Worm (Caenorhabditis elegans) whole organism, young adult: ENCODE data around the gene scl-1.

Experiments used
- F39B2.1 ChIP-seq: fragments of 200-800 bp; sonication (Bioruptor generic); IDR thresholded peaks from 2 replicates; pipeline ENCODE4 v1.3.6; 2022; ENCODE audit warnings: missing genetic modification reagents, missing genetic modification characterization, missing compliant biosample characterization
- ZK185.1 ChIP-seq: sonication (generic microtip); optimal IDR thresholded peaks from 2 replicates; lab custom pipeline; 2016; ENCODE audit warnings: mild to moderate bottlenecking, missing genetic modification characterization, missing compliant biosample characterization; ENCODE audit not compliant: poor library complexity, severe bottlenecking
- lin-40 ChIP-seq: sonication (generic microtip); optimal IDR thresholded peaks from 2 replicates; lab custom pipeline; 2016; ENCODE audit warnings: missing genetic modification characterization, mild to moderate bottlenecking, missing compliant biosample characterization, missing genotype, missing genetic modification reagents

DNA sequence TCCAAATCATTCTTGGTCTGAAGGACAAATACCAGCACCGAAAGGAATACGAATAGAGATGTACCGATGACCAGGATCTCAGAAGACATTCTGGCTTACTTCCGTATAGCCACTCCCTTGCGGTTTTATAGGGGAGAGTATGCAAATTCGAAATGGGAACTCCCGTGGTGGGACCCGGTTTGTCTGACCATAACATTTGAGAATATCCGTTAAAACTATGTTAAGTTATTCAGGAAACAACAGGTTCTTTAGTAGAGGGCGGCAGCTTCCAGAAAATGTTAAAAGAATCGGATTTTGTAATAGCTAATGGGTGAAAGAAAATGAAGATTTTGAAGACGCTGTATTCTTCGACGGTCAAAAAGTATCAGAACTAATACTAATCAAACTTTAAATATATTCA, 11.1 kb downstream of the scl-1 start, which contains the start of gene col-131:
- no peak for TF ChIP-seq lin-40 (tag; lab: Kevin White, UChicago)
- TF ChIP-seq ZK185.1 (tag; lab: Kevin White, UChicago) = no peak
- no peak for TF ChIP-seq F39B2.1 (GFP tag; lab: Robert Waterston, UW)
